Fruit fly (Drosophila melanogaster): ENCODE measurements around the gene CG32240.

DNA sequence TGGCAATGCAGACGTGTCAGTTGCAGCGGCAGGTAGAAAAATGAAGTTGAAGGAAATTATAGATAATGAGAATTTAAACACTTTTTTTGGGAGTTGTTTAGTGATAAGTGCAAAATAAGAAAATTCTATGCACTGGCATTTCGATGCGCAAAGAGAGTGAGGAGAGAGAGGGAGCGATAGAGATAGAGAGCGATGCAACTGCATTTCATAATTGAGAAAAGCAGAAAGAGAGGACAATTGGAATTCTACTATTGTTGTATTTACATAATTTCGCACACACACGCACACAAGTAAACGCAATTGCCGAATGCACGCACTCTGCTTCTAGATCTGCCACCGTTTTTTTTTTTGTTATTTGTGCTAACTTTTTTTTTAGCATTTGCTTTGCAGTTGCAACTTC is 17.9 kb downstream of the CG32240 start:
- TF ChIP-seq Hr39 (GFP tag; optimal IDR thresholded peaks at IDR 0.05) (no peak), dsx (GFP tag; optimal IDR thresholded peaks at IDR 0.05; ENCODE audit: poor library complexity, severe bottlenecking) (no peak), CG8632 (GFP tag; optimal IDR thresholded peaks at IDR 0.05) (no peak)
